Fruit fly (Drosophila melanogaster) whole organism, wandering third instar larva: ENCODE data around the gene CG6465.

Experiments
- Abd-B ChIP-seq: fragments of >200 bp; optimal IDR thresholded peaks from 2 replicates; lab custom pipeline; 2017; ENCODE audit warnings: missing biosample characterization, missing genetic modification characterization
- CG32264 ChIP-seq: fragments of 200-800 bp; sonication (Bioruptor generic); optimal IDR thresholded peaks from 2 replicates; lab custom pipeline; 2016; ENCODE audit warnings: missing biosample characterization, missing genetic modification characterization
- CG9705 ChIP-seq: fragments of 200-800 bp; sonication (Bioruptor generic); optimal IDR thresholded peaks from 2 replicates; lab custom pipeline; 2018; ENCODE audit warnings: missing biosample characterization, mild to moderate bottlenecking, missing genetic modification characterization
- CrebA ChIP-seq: fragments of 200-800 bp; sonication (Bioruptor generic); optimal IDR thresholded peaks from 2 replicates; lab custom pipeline; 2016; ENCODE audit warnings: missing biosample characterization, mild to moderate bottlenecking, missing genetic modification characterization, borderline replicate concordance
- Dfd ChIP-seq: fragments of >200 bp; optimal IDR thresholded peaks from 2 replicates; lab custom pipeline; 2017; ENCODE audit warnings: missing biosample characterization, missing genetic modification characterization
- Dif ChIP-seq: fragments of 200-275, 200-300 bp; sonication (Bioruptor generic); optimal IDR thresholded peaks from 2 replicates; lab custom pipeline; 2018; ENCODE audit warnings: missing biosample characterization, missing genetic modification characterization; ENCODE audit not compliant: partially characterized antibody
- GATAd ChIP-seq: sonication (Bioruptor generic); optimal IDR thresholded peaks from 2 replicates; lab custom pipeline; 2016; ENCODE audit warnings: missing biosample characterization, missing genetic modification characterization
- HLH106 ChIP-seq: fragments of 200-800 bp; optimal IDR thresholded peaks from 3 replicates; lab custom pipeline; 2019; ENCODE audit warnings: missing biosample characterization, mild to moderate bottlenecking, missing genetic modification characterization, moderate library complexity
- Hnf4 ChIP-seq: fragments of 200-800 bp; sonication (Bioruptor generic); optimal IDR thresholded peaks from 2 replicates; lab custom pipeline; 2016; ENCODE audit warnings: missing biosample characterization, mild to moderate bottlenecking, missing genetic modification characterization
- Hr78 ChIP-seq: fragments of >200 bp; optimal IDR thresholded peaks from 2 replicates; lab custom pipeline; 2017; ENCODE audit warnings: missing biosample characterization, missing genetic modification characterization
- Hr83 ChIP-seq: fragments of 200-300 bp; sonication (Bioruptor generic); optimal IDR thresholded peaks from 2 replicates; lab custom pipeline; 2016; ENCODE audit warnings: missing biosample characterization, mild to moderate bottlenecking, missing genetic modification characterization, moderate library complexity; ENCODE audit not compliant: poor library complexity, severe bottlenecking
- Jra ChIP-seq: sonication (Bioruptor generic); optimal IDR thresholded peaks from 2 replicates; lab custom pipeline; 2016; ENCODE audit warnings: missing biosample characterization, missing genetic modification characterization
- Mio ChIP-seq: sonication (Bioruptor generic); optimal IDR thresholded peaks from 2 replicates; lab custom pipeline; 2016; ENCODE audit warnings: missing biosample characterization, missing genetic modification characterization
- Myc ChIP-seq: fragments of >200 bp; optimal IDR thresholded peaks from 2 replicates; lab custom pipeline; 2017
- N ChIP-seq: fragments of >200 bp; optimal IDR thresholded peaks from 2 replicates; lab custom pipeline; 2018; ENCODE audit warnings: missing biosample characterization, missing external identifiers, missing genetic modification characterization
- Rel ChIP-seq, 2 experiments: fragments of 200-800 bp; sonication (Bioruptor generic) in 1 of 2; optimal IDR thresholded peaks; 2 replicates in 1 of 2; 3 replicates in 1 of 2; lab custom pipeline; 2016 to 2019; ENCODE audit warnings: mild to moderate bottlenecking in 2 of 2, missing biosample characterization in 2 of 2, missing genetic modification characterization in 2 of 2, moderate library complexity in 1 of 2
- Sp1 ChIP-seq: fragments of 200-800 bp; sonication (Bioruptor generic); optimal IDR thresholded peaks from 3 replicates; lab custom pipeline; 2019; ENCODE audit warnings: missing biosample characterization, mild to moderate bottlenecking, missing genetic modification characterization, moderate library complexity
- Vsx2 ChIP-seq: fragments of 200-300, 225-300 bp; sonication (Bioruptor generic); optimal IDR thresholded peaks from 2 replicates; lab custom pipeline; 2018; ENCODE audit warnings: missing biosample characterization, missing genetic modification characterization; ENCODE audit not compliant: partially characterized antibody
- br ChIP-seq: fragments of 200-800 bp; sonication (Bioruptor generic); optimal IDR thresholded peaks from 2 replicates; lab custom pipeline; 2016; ENCODE audit warnings: missing biosample characterization, missing genetic modification characterization
- brk ChIP-seq: fragments of 200-800 bp; sonication (Bioruptor generic); optimal IDR thresholded peaks from 2 replicates; lab custom pipeline; 2016; ENCODE audit warnings: missing biosample characterization, mild to moderate bottlenecking, missing genetic modification characterization
- dl ChIP-seq, 2 experiments: fragments of 175-275, 200-275 bp in 1 of 2; fragments of 200-275 bp in 1 of 2; sonication (Bioruptor generic); optimal IDR thresholded peaks; lab custom pipeline; 2018; ENCODE audit warnings: mild to moderate bottlenecking in 2 of 2, missing biosample characterization in 2 of 2, missing genetic modification characterization in 2 of 2, moderate library complexity in 2 of 2; ENCODE audit not compliant: partially characterized antibody in 2 of 2, insufficient read depth in 1 of 2
- dmrt93B ChIP-seq: fragments of 200-800 bp; sonication (Bioruptor generic); optimal IDR thresholded peaks from 2 replicates; lab custom pipeline; 2018; ENCODE audit warnings: missing biosample characterization, mild to moderate bottlenecking, missing genetic modification characterization
- dsf ChIP-seq: sonication (Bioruptor generic); optimal IDR thresholded peaks from 2 replicates; lab custom pipeline; 2016; ENCODE audit warnings: missing biosample characterization, missing genetic modification characterization, borderline replicate concordance
- ey ChIP-seq: fragments of 200-800 bp; sonication (Bioruptor generic); optimal IDR thresholded peaks from 2 replicates; lab custom pipeline; 2016; ENCODE audit warnings: missing biosample characterization, missing genetic modification characterization
- foxo ChIP-seq, 2 experiments: fragments of 200-800 bp; sonication (Bioruptor generic); optimal IDR thresholded peaks; 2 replicates in 1 of 2; 3 replicates in 1 of 2; lab custom pipeline; 2016 to 2017; ENCODE audit warnings: missing biosample characterization in 2 of 2, missing genetic modification characterization in 2 of 2
- fru ChIP-seq: fragments of 200-800 bp; sonication (Bioruptor generic); optimal IDR thresholded peaks from 3 replicates; lab custom pipeline; 2016; ENCODE audit warnings: missing biosample characterization, mild to moderate bottlenecking, missing genetic modification characterization
- h ChIP-seq: fragments of 200-800 bp; sonication (Bioruptor generic); optimal IDR thresholded peaks from 3 replicates; lab custom pipeline; 2016; ENCODE audit warnings: missing biosample characterization, mild to moderate bottlenecking, missing genetic modification characterization
- jim ChIP-seq: fragments of 175-275, 200-325 bp; sonication (Bioruptor generic); optimal IDR thresholded peaks from 2 replicates; lab custom pipeline; 2016; ENCODE audit warnings: missing biosample characterization, mild to moderate bottlenecking, missing genetic modification characterization
- lola ChIP-seq: fragments of >200 bp; optimal IDR thresholded peaks from 2 replicates; lab custom pipeline; 2017; ENCODE audit warnings: missing biosample characterization, missing genetic modification characterization
- pan ChIP-seq: fragments of >200 bp; optimal IDR thresholded peaks from 2 replicates; lab custom pipeline; 2017
- psq ChIP-seq: fragments of 200-800 bp; sonication (Bioruptor generic); optimal IDR thresholded peaks from 3 replicates; lab custom pipeline; 2017; ENCODE audit warnings: missing biosample characterization, mild to moderate bottlenecking, missing genetic modification characterization, moderate library complexity
- rgr ChIP-seq: fragments of 200-800 bp; sonication (Bioruptor generic); optimal IDR thresholded peaks from 3 replicates; lab custom pipeline; 2016; ENCODE audit warnings: missing biosample characterization, mild to moderate bottlenecking, missing genetic modification characterization
- sage ChIP-seq: fragments of 200-800 bp; sonication (Bioruptor generic); optimal IDR thresholded peaks from 2 replicates; lab custom pipeline; 2016; ENCODE audit warnings: missing biosample characterization, mild to moderate bottlenecking, missing genetic modification characterization
- sv ChIP-seq: fragments of 200-800 bp; sonication (Bioruptor generic); optimal IDR thresholded peaks from 3 replicates; lab custom pipeline; 2016; ENCODE audit warnings: missing biosample characterization, missing genetic modification characterization
- tai ChIP-seq: sonication (Bioruptor generic); optimal IDR thresholded peaks from 2 replicates; lab custom pipeline; 2016; ENCODE audit warnings: missing biosample characterization, missing genetic modification characterization
- usp ChIP-seq: fragments of >200 bp; optimal IDR thresholded peaks from 2 replicates; lab custom pipeline; 2017; ENCODE audit warnings: missing biosample characterization, missing genetic modification characterization
- woc ChIP-seq: sonication (Bioruptor generic); optimal IDR thresholded peaks from 2 replicates; lab custom pipeline; 2016; ENCODE audit warnings: missing biosample characterization, mild to moderate bottlenecking, missing genetic modification characterization

Gene CG6465

dm6 chr3R:10684284-10684683 is 7.2 kb upstream of the CG6465 start:
- no peak for TF ChIP-seq psq (GFP tag; lab: Kevin White, UChicago)
- TF ChIP-seq fru (GFP tag; lab: Kevin White, UChicago): peak; percentile 53
- peak; percentile 19 for TF ChIP-seq sv (GFP tag; lab: Kevin White, UChicago)
- TF ChIP-seq Myc (lab: Kevin White, UChicago): no peak
- TF ChIP-seq pan: no peak
- TF ChIP-seq ey (GFP tag; lab: Kevin White, UChicago): no peak
- no peak for TF ChIP-seq Vsx2 (GFP tag; lab: Kevin White, UChicago)
- no peak for TF ChIP-seq Jra (GFP tag; lab: Kevin White, UChicago)
- TF ChIP-seq foxo (GFP tag; optimal IDR thresholded peaks at IDR 0.05; lab: Kevin White, UChicago): peak in 1 of 2 experiments; percentile 36
- peak; percentile 41 for TF ChIP-seq h (GFP tag; lab: Kevin White, UChicago)
- TF ChIP-seq HLH106 (tag; lab: Kevin White, UChicago): no peak

dm6 chr3R:10683226-10683625 is 6.2 kb upstream of the CG6465 start:
- peak; percentile 33 for TF ChIP-seq CrebA (GFP tag; lab: Kevin White, UChicago)
- TF ChIP-seq h (GFP tag; lab: Kevin White, UChicago): no peak
- TF ChIP-seq br: no peak

- TF ChIP-seq dl (GFP tag; optimal IDR thresholded peaks at IDR 0.05; lab: Kevin White, UChicago; ENCODE audit: insufficient read depth in 1 of 2, partially characterized antibody in 2 of 2) (no peak), dmrt93B (no peak), Dfd (GFP tag; lab: Kevin White, UChicago) (no peak), Dif (no peak), sage (GFP tag; lab: Kevin White, UChicago) (no peak), pan (no peak), CG32264 (GFP tag; lab: Kevin White, UChicago) (no peak), psq (GFP tag; lab: Kevin White, UChicago) (no peak), ey (GFP tag; lab: Kevin White, UChicago) (no peak), Sp1 (GFP tag; lab: Kevin White, UChicago) (no peak), Abd-B (GFP tag; lab: Kevin White, UChicago) (no peak), brk (GFP tag; lab: Kevin White, UChicago) (no peak), HLH106 (tag; lab: Kevin White, UChicago) (no peak), woc (GFP tag; lab: Kevin White, UChicago) (no peak)
Observed at dm6 chr3R:10681682-10681962, 4.6 kb upstream of the CG6465 start.

- TF ChIP-seq N (no peak), Dif (no peak), h (GFP tag; lab: Kevin White, UChicago) (peak; percentile 90), fru (GFP tag; lab: Kevin White, UChicago) (peak; percentile 87), dmrt93B (peak; percentile 55), tai (peak; percentile 36), Hr78 (no peak), jim (GFP tag; lab: Kevin White, UChicago) (no peak), sv (GFP tag; lab: Kevin White, UChicago) (peak; percentile 93), Rel (GFP tag; optimal IDR thresholded peaks at IDR 0.05; lab: Kevin White, UChicago) (peak; percentile 65), Rel (tag; optimal IDR thresholded peaks at IDR 0.05; lab: Kevin White, UChicago) (no peak), dl (GFP tag; optimal IDR thresholded peaks at IDR 0.05; lab: Kevin White, UChicago; ENCODE audit: insufficient read depth in 1 of 2, partially characterized antibody in 2 of 2) (no peak), foxo (GFP tag; optimal IDR thresholded peaks at IDR 0.05; lab: Kevin White, UChicago) (peak; percentile 36 to 88), sage (GFP tag; lab: Kevin White, UChicago) (peak; percentile 52), rgr (GFP tag; lab: Kevin White, UChicago) (peak; percentile 89), woc (GFP tag; lab: Kevin White, UChicago) (peak; percentile 77), HLH106 (tag; lab: Kevin White, UChicago) (peak; percentile 60), Mio (peak; percentile 68), brk (GFP tag; lab: Kevin White, UChicago) (peak; percentile 29), Jra (GFP tag; lab: Kevin White, UChicago) (no peak), GATAd (GFP tag; lab: Kevin White, UChicago) (no peak), Vsx2 (GFP tag; lab: Kevin White, UChicago) (no peak), br (peak; percentile 90), psq (GFP tag; lab: Kevin White, UChicago) (peak; percentile 72), Dfd (GFP tag; lab: Kevin White, UChicago) (no peak), lola (no peak), Sp1 (GFP tag; lab: Kevin White, UChicago) (peak; percentile 41), Abd-B (GFP tag; lab: Kevin White, UChicago) (no peak), dsf (GFP tag; lab: Kevin White, UChicago) (no peak), Hnf4 (GFP tag; lab: Kevin White, UChicago) (peak; percentile 78), CG32264 (GFP tag; lab: Kevin White, UChicago) (peak; percentile 81), CrebA (GFP tag; lab: Kevin White, UChicago) (peak; percentile 32), Hr83 (GFP tag; lab: Kevin White, UChicago) (no peak), pan (no peak), ey (GFP tag; lab: Kevin White, UChicago) (peak; percentile 87), Myc (lab: Kevin White, UChicago) (no peak), CG9705 (GFP tag; lab: Kevin White, UChicago) (no peak), usp (GFP tag; lab: Kevin White, UChicago) (no peak)
Observed at dm6 chr3R:10680825-10681681, 4.0 kb upstream of the CG6465 start, which contains the start of gene Phyhd1. TSS of gene Phyhd1 (minus strand) at chr3R:10680925.
